Fruit fly (Drosophila melanogaster): ENCODE results near the gene Galt.

Gene Galt

dm6 chr2L:6648163-6648628, 19.6 kb downstream of the Galt start (continued):
- TF ChIP-seq usp (GFP tag; optimal IDR thresholded peaks at IDR 0.05) (no peak), rib (GFP tag; IDR thresholded peaks at IDR 0.05) (peak; percentile 90), CrebB (tag; optimal IDR thresholded peaks at IDR 0.05) (peak; percentile 91), onecut (GFP tag; IDR thresholded peaks at IDR 0.05) (peak; percentile 83), Ravus (GFP tag; IDR thresholded peaks at IDR 0.05) (peak; percentile 74), peb (GFP tag; IDR thresholded peaks at IDR 0.05) (peak; percentile 81), pfk (GFP tag; optimal IDR thresholded peaks at IDR 0.05) (peak; percentile 56), lilli (GFP tag; optimal IDR thresholded peaks at IDR 0.05) (peak; percentile 97), CG7786 (GFP tag; optimal IDR thresholded peaks at IDR 0.05) (peak; percentile 93), Usf (GFP tag; optimal IDR thresholded peaks at IDR 0.05) (peak; percentile 91), sens (GFP tag) (peak; percentile 99), E2f2 (GFP tag; IDR thresholded peaks at IDR 0.05) (peak; percentile 80), GATAe (GFP tag; conservative IDR thresholded peaks at IDR 0.05) (peak; percentile 86), Dad (GFP tag; optimal IDR thresholded peaks at IDR 0.05) (peak; percentile 94), Neu2 (GFP tag; optimal IDR thresholded peaks at IDR 0.05; ENCODE audit: borderline replicate concordance) (peak; percentile 6), hkb (optimal IDR thresholded peaks at IDR 0.05) (no peak), hkb (GFP tag; IDR thresholded peaks at IDR 0.05) (peak; percentile 95), eve (GFP tag; optimal IDR thresholded peaks at IDR 0.05) (no peak), CG7839 (tag; optimal IDR thresholded peaks at IDR 0.05) (peak; percentile 97), Rx (GFP tag; IDR thresholded peaks at IDR 0.05) (peak; percentile 80), CG9876 (GFP tag; optimal IDR thresholded peaks at IDR 0.05) (peak; percentile 77), Stat92E (GFP tag; optimal IDR thresholded peaks at IDR 0.05) (no peak), CHES-1-like (GFP tag; optimal IDR thresholded peaks at IDR 0.05) (peak; percentile 89), maf-S (GFP tag; optimal IDR thresholded peaks at IDR 0.05) (peak; percentile 90), fu2 (GFP tag; optimal IDR thresholded peaks at IDR 0.05) (peak; percentile 91), MTF-1 (GFP tag; optimal IDR thresholded peaks at IDR 0.05; ENCODE audit: borderline replicate concordance) (peak; percentile 82), Asciz (GFP tag; optimal IDR thresholded peaks at IDR 0.05) (peak; percentile 94), ATbp (GFP tag; optimal IDR thresholded peaks at IDR 0.05) (peak; percentile 92), ap (GFP tag; IDR thresholded peaks at IDR 0.05) (peak; percentile 78), NFAT (GFP tag; IDR thresholded peaks at IDR 0.05) (peak; percentile 72; the same call in 1 of the 2 replicates), CG17829 (tag; optimal IDR thresholded peaks at IDR 0.05) (peak; percentile 96), mam (GFP tag; optimal IDR thresholded peaks at IDR 0.05) (peak; percentile 93), CG18619 (GFP tag; optimal IDR thresholded peaks at IDR 0.05) (peak; percentile 95), so (GFP tag; IDR thresholded peaks at IDR 0.05) (peak; percentile 92), Tbp (GFP tag; optimal IDR thresholded peaks at IDR 0.05) (no peak), fd64A (GFP tag; optimal IDR thresholded peaks at IDR 0.05) (peak; percentile 52), insv (GFP tag; optimal IDR thresholded peaks at IDR 0.05) (peak; percentile 10 to 80), cwo (GFP tag; optimal IDR thresholded peaks at IDR 0.05) (peak; percentile 94), ewg (GFP tag; optimal IDR thresholded peaks at IDR 0.05) (peak; percentile 95), sd (tag; optimal IDR thresholded peaks at IDR 0.05) (peak; percentile 87), CG8281 (tag; optimal IDR thresholded peaks at IDR 0.05) (peak; percentile 86), Dfd (GFP tag; optimal IDR thresholded peaks at IDR 0.05) (peak in 1 of 2 experiments; percentile 51), CG12104 (GFP tag; optimal IDR thresholded peaks at IDR 0.05) (peak; percentile 97), CG14965 (GFP tag; optimal IDR thresholded peaks at IDR 0.05; ENCODE audit: borderline replicate concordance) (peak; percentile 57), Six4 (GFP tag; optimal IDR thresholded peaks at IDR 0.05) (peak; percentile 93), Atf-2 (GFP tag; optimal IDR thresholded peaks at IDR 0.05) (peak; percentile 87), CG17912 (GFP tag; optimal IDR thresholded peaks at IDR 0.05) (peak; percentile 68), CG8388 (GFP tag; optimal IDR thresholded peaks at IDR 0.05) (peak; percentile 93), sens-2 (GFP tag; IDR thresholded peaks at IDR 0.05) (peak; percentile 78), CG12155 (GFP tag; optimal IDR thresholded peaks at IDR 0.05) (peak; percentile 95), dmrt11E (tag; optimal IDR thresholded peaks at IDR 0.05) (peak; percentile 93)

Measured in whole organism, embryonic.